Worm (Caenorhabditis elegans) whole organism, mixed stage, embryonic: ENCODE results near the gene ZK287.1.

Experiments used
- blmp-1 ChIP-seq: fragments of 150-350 bp; optimal IDR thresholded peaks from 2 replicates; lab custom pipeline; 2014; ENCODE audit warnings: missing biosample characterization, missing genetic modification characterization
- ceh-39 ChIP-seq: fragments of 150-350 bp; optimal IDR thresholded peaks from 2 replicates; lab custom pipeline; 2014; ENCODE audit warnings: missing biosample characterization, missing genetic modification characterization
- cnd-1 ChIP-seq: fragments of 200-800 bp; sonication (Bioruptor generic); optimal IDR thresholded peaks from 2 replicates; lab custom pipeline; 2018; ENCODE audit warnings: mild to moderate bottlenecking, missing genetic modification characterization, missing compliant biosample characterization
- drap-1 ChIP-seq: fragments of 200-800 bp; sonication (Bioruptor generic); optimal IDR thresholded peaks from 3 replicates; lab custom pipeline; 2018; ENCODE audit warnings: mild to moderate bottlenecking, missing genetic modification characterization, missing compliant biosample characterization
- hlh-1 ChIP-seq: fragments of 150-350 bp; optimal IDR thresholded peaks from 2 replicates; lab custom pipeline; 2014; ENCODE audit warnings: missing biosample characterization, missing genetic modification reagents, missing genetic modification characterization
- unc-120 ChIP-seq: sonication (generic microtip); optimal IDR thresholded peaks from 2 replicates; lab custom pipeline; 2017; ENCODE audit warnings: missing genetic modification characterization, missing compliant biosample characterization; ENCODE audit not compliant: poor library complexity, severe bottlenecking
- unc-62 ChIP-seq: fragments of 150-350 bp; optimal IDR thresholded peaks from 2 replicates; lab custom pipeline; 2014; ENCODE audit warnings: missing biosample characterization, missing genetic modification reagents, missing genetic modification characterization
- zip-8 ChIP-seq: fragments of 150-350 bp; optimal IDR thresholded peaks from 2 replicates; lab custom pipeline; 2014; ENCODE audit warnings: missing biosample characterization, missing genetic modification characterization
- ztf-11 ChIP-seq: fragments of 150-350 bp; optimal IDR thresholded peaks from 2 replicates; lab custom pipeline; 2014; ENCODE audit warnings: missing biosample characterization, missing genetic modification characterization

Gene ZK287.1

DNA sequence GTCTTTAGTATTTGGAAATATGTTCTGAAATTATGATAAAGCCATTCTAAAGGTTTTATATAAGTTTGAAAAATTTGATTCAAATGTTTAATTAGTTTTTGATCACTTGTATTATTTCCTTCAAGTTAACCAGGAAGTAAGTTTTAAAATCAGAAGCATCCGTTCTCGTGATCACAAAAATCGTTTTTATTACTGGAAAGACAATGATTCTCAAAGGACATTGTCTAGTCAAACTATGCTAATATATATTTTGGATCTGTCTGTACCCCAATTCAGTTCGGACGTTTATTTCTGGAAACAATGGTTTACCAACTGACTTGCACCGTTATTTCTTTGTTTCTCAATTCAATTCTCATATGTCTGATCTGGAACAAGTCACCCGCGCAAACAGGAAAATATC, 49.9 kb downstream of the ZK287.1 start, which contains the start of gene str-188:
Gene str-188 (plus strand): TSS at position 301 of the 400 bp plus-strand sequence.
- TF ChIP-seq cnd-1 (tag; lab: Kevin White, UChicago) (no peak), zip-8 (no peak), ceh-39 (tag; lab: Kevin White, UChicago) (no peak), unc-62 (GFP tag; lab: Kevin White, UChicago) (no peak), drap-1 (GFP tag; lab: Kevin White, UChicago) (no peak), unc-120 (tag; lab: Kevin White, UChicago) (no peak), ztf-11 (tag; lab: Kevin White, UChicago) (no peak), blmp-1 (no peak), hlh-1 (tag; lab: Kevin White, UChicago) (no peak)
